Worm (Caenorhabditis elegans) whole organism, young adult: Measurements from ENCODE around the gene oac-58.

ENCODE experiments used
- F22D6.2 ChIP-seq: sonication (generic microtip); optimal IDR thresholded peaks from 2 replicates; lab custom pipeline; 2016; ENCODE audit warnings: mild to moderate bottlenecking, missing genetic modification characterization, missing compliant biosample characterization
- F23B12.7 ChIP-seq: sonication (generic microtip); optimal IDR thresholded peaks from 2 replicates; lab custom pipeline; 2017; ENCODE audit warnings: missing genetic modification characterization, mild to moderate bottlenecking, missing compliant biosample characterization, antibody characterized with exemption, moderate library complexity; ENCODE audit not compliant: insufficient read depth
- F33H1.4 ChIP-seq: fragments of 200-800 bp; sonication (Bioruptor generic); IDR thresholded peaks from 2 replicates; pipeline ENCODE4 v1.3.6; 2022; ENCODE audit warnings: missing genetic modification reagents, missing genetic modification characterization, missing compliant biosample characterization
- F39B2.1 ChIP-seq: fragments of 200-800 bp; sonication (Bioruptor generic); IDR thresholded peaks from 2 replicates; pipeline ENCODE4 v1.3.6; 2022; ENCODE audit warnings: missing genetic modification reagents, missing genetic modification characterization, missing compliant biosample characterization
- K11D2.4 ChIP-seq: fragments of 200-800 bp; sonication (Bioruptor generic); IDR thresholded peaks from 2 replicates; pipeline ENCODE4 v1.3.6; 2022; ENCODE audit warnings: missing genetic modification reagents, missing genetic modification characterization, missing compliant biosample characterization
- bed-1 ChIP-seq: fragments of 200-800 bp; sonication (Bioruptor generic); IDR thresholded peaks from 2 replicates; pipeline ENCODE4 v1.3.6; 2022; ENCODE audit warnings: missing genetic modification reagents, missing genetic modification characterization, missing compliant biosample characterization
- ccch-3 ChIP-seq: fragments of 200-800 bp; sonication (Bioruptor generic); optimal IDR thresholded peaks from 2 replicates; lab custom pipeline; 2018; ENCODE audit warnings: mild to moderate bottlenecking, missing genetic modification characterization, missing compliant biosample characterization
- cebp-2 ChIP-seq: fragments of 200-800 bp; sonication (Bioruptor generic); IDR thresholded peaks from 2 replicates; pipeline ENCODE4 v1.3.6; 2022; ENCODE audit warnings: missing genetic modification characterization, missing compliant biosample characterization
- ceh-91 ChIP-seq: fragments of 200-800 bp; sonication (Bioruptor generic); IDR thresholded peaks from 2 replicates; pipeline ENCODE4 v1.3.6; 2022; ENCODE audit warnings: missing genetic modification reagents, missing genetic modification characterization, missing compliant biosample characterization
- egrh-3 ChIP-seq: fragments of 200-800 bp; sonication (Bioruptor generic); IDR thresholded peaks from 2 replicates; pipeline ENCODE4 v1.3.6; 2022; ENCODE audit warnings: missing genetic modification reagents, missing genetic modification characterization, missing compliant biosample characterization
- fkh-3 ChIP-seq: sonication (generic microtip); optimal IDR thresholded peaks from 2 replicates; lab custom pipeline; 2016; ENCODE audit warnings: mild to moderate bottlenecking, missing genetic modification characterization, missing compliant biosample characterization
- gei-17 ChIP-seq: fragments of 200-800 bp; sonication (Bioruptor generic); optimal IDR thresholded peaks from 2 replicates; lab custom pipeline; 2018; ENCODE audit warnings: mild to moderate bottlenecking, missing genetic modification characterization, missing compliant biosample characterization
- hmg-1.2 ChIP-seq: fragments of 200-800 bp; sonication (Bioruptor generic); IDR thresholded peaks from 2 replicates; pipeline ENCODE4 v1.3.6; 2022; ENCODE audit warnings: missing genetic modification reagents, missing genetic modification characterization, missing compliant biosample characterization
- hsf-1 ChIP-seq: fragments of 200-800 bp; sonication (Bioruptor generic); IDR thresholded peaks from 2 replicates; pipeline ENCODE4 v1.3.6; 2022; ENCODE audit warnings: missing genetic modification reagents, missing genetic modification characterization, missing compliant biosample characterization
- madf-3 ChIP-seq: fragments of 200-800 bp; sonication (Bioruptor generic); IDR thresholded peaks from 2 replicates; pipeline ENCODE4 v1.3.6; 2022; ENCODE audit warnings: missing genetic modification reagents, missing genetic modification characterization, missing compliant biosample characterization
- madf-6 ChIP-seq: fragments of 200-800 bp; sonication (Bioruptor generic); IDR thresholded peaks from 2 replicates; pipeline ENCODE4 v1.3.6; 2022; ENCODE audit warnings: missing genetic modification reagents, missing genetic modification characterization, missing compliant biosample characterization
- madf-8 ChIP-seq: fragments of 200-800 bp; sonication (Bioruptor generic); conservative IDR thresholded peaks from 2 replicates; pipeline ENCODE4 v1.3.6; 2022; ENCODE audit warnings: missing genetic modification reagents, missing genetic modification characterization, missing compliant biosample characterization
- mes-4 ChIP-seq: sonication (generic microtip); optimal IDR thresholded peaks from 2 replicates; lab custom pipeline; 2016; ENCODE audit warnings: missing genotype, missing genetic modification characterization, missing compliant biosample characterization
- nfya-2 ChIP-seq: fragments of 200-800 bp; sonication (Bioruptor generic); IDR thresholded peaks from 2 replicates; pipeline ENCODE4 v1.3.6; 2022; ENCODE audit warnings: missing genetic modification reagents, missing genetic modification characterization, missing compliant biosample characterization
- nhr-120 ChIP-seq: fragments of 200-800 bp; sonication (Bioruptor generic); IDR thresholded peaks from 2 replicates; pipeline ENCODE4 v1.3.6; 2022; ENCODE audit warnings: missing genetic modification characterization, missing compliant biosample characterization
- pbrm-1 ChIP-seq: fragments of 200-800 bp; sonication (Bioruptor generic); IDR thresholded peaks from 2 replicates; pipeline ENCODE4 v1.3.6; 2022; ENCODE audit warnings: missing genetic modification reagents, missing genetic modification characterization, missing compliant biosample characterization
- sea-2 ChIP-seq: fragments of 200-800 bp; sonication (Bioruptor generic); IDR thresholded peaks from 2 replicates; pipeline ENCODE4 v1.3.6; 2022; ENCODE audit warnings: missing genetic modification characterization, missing compliant biosample characterization
- somi-1 ChIP-seq: fragments of 200-800 bp; sonication (Bioruptor generic); optimal IDR thresholded peaks from 2 replicates; lab custom pipeline; 2018; ENCODE audit warnings: mild to moderate bottlenecking, missing genetic modification characterization, missing compliant biosample characterization
- sptf-2 ChIP-seq: fragments of 200-800 bp; sonication (Bioruptor generic); optimal IDR thresholded peaks from 2 replicates; lab custom pipeline; 2018; ENCODE audit warnings: mild to moderate bottlenecking, missing genetic modification characterization, missing compliant biosample characterization
- tbp1 ChIP-seq: fragments of 200-800 bp; sonication (Bioruptor generic); optimal IDR thresholded peaks from 2 replicates; lab custom pipeline; 2018; ENCODE audit warnings: mild to moderate bottlenecking, missing genetic modification characterization, missing compliant biosample characterization
- tlf-1 ChIP-seq: fragments of 200-800 bp; sonication (Bioruptor generic); optimal IDR thresholded peaks from 2 replicates; lab custom pipeline; 2018; ENCODE audit warnings: mild to moderate bottlenecking, missing genetic modification characterization, missing compliant biosample characterization
- ztf-25 ChIP-seq: fragments of 200-800 bp; sonication (Bioruptor generic); IDR thresholded peaks from 2 replicates; pipeline ENCODE4 v1.3.6; 2022; ENCODE audit warnings: missing genetic modification reagents, missing genetic modification characterization, missing compliant biosample characterization
- ztf-26 ChIP-seq: sonication (generic microtip); optimal IDR thresholded peaks from 2 replicates; lab custom pipeline; 2017; ENCODE audit warnings: missing genetic modification characterization, missing compliant biosample characterization

The oac-58 gene

ce11 chrIV:12301161-12301560, 10.3 kb downstream of the oac-58 start, which contains the start of gene oac-59 (continued):
- TF ChIP-seq tlf-1 (GFP tag; lab: Kevin White, UChicago) (no peak), ztf-25 (GFP tag; lab: Robert Waterston, UW) (no peak)

- TF ChIP-seq egrh-3: peak; percentile 66; the same call in 1 of the 2 replicates
- TF ChIP-seq cebp-2: peak; percentile 74; the same call in 1 of the 2 replicates
Observed at ce11 chrIV:12294770-12295169, 16.7 kb downstream of the oac-58 start.

ce11 chrIV:12290744-12291143, 20.8 kb downstream of the oac-58 start, which contains the start of gene C42C1.8:
TSS of gene C42C1.8 (plus strand) at chrIV:12291044.
- TF ChIP-seq sea-2: no peak
- TF ChIP-seq madf-8 (GFP tag; lab: Robert Waterston, UW): no peak
- TF ChIP-seq madf-3 (GFP tag; lab: Robert Waterston, UW): no peak
- TF ChIP-seq fkh-3 (tag; lab: Kevin White, UChicago): no peak
- TF ChIP-seq bed-1 (GFP tag; lab: Robert Waterston, UW): no peak
- no peak for TF ChIP-seq mes-4
- no peak for TF ChIP-seq tbp1 (GFP tag; lab: Kevin White, UChicago)
- TF ChIP-seq pbrm-1 (GFP tag; lab: Robert Waterston, UW): no peak

ce11 chrIV:12289149-12289548, 22.3 kb downstream of the oac-58 start, which contains the start of gene C42C1.9:
TSS of gene C42C1.9 (plus strand) at chrIV:12289449.
- no peak for TF ChIP-seq ceh-91 (GFP tag; lab: Robert Waterston, UW)
- TF ChIP-seq F39B2.1 (GFP tag; lab: Robert Waterston, UW): no peak

- TF ChIP-seq ztf-26 (tag; lab: Kevin White, UChicago) (no peak), madf-6 (GFP tag; lab: Robert Waterston, UW) (no peak)
Observed at ce11 chrIV:12287628-12288027, 23.9 kb downstream of the oac-58 start, which contains the start of gene erl-1. TSS of gene erl-1 (plus strand) at chrIV:12287928.

ce11 chrIV:12282873-12283272, 28.6 kb downstream of the oac-58 start, which contains the start of gene hpo-12:
TSS of gene hpo-12 (plus strand) at chrIV:12283173.
- TF ChIP-seq ccch-3 (GFP tag; lab: Kevin White, UChicago) (no peak), cebp-2 (no peak), fkh-3 (tag; lab: Kevin White, UChicago) (no peak), madf-3 (GFP tag; lab: Robert Waterston, UW) (no peak), hmg-1.2 (GFP tag; lab: Robert Waterston, UW) (no peak), F23B12.7 (no peak), nfya-2 (GFP tag; lab: Robert Waterston, UW) (no peak), F22D6.2 (tag; lab: Kevin White, UChicago) (no peak), K11D2.4 (GFP tag; lab: Robert Waterston, UW) (no peak), nhr-120 (GFP tag; lab: Robert Waterston, UW) (no peak), gei-17 (no peak), somi-1 (no peak), hsf-1 (GFP tag; lab: Robert Waterston, UW) (no peak)

ce11 chrIV:12282157-12282789, 29.2 kb downstream of the oac-58 start, which contains the start of the genes C42C1.12 and C42C1.19:
TSS of gene C42C1.12 (minus strand) at chrIV:12282207.
TSS of gene C42C1.19 (plus strand) at chrIV:12282739.
- TF ChIP-seq F33H1.4 (GFP tag; lab: Robert Waterston, UW): 0 out of 2 replicates have a peak, but pooled peaks have one; percentile 24
- TF ChIP-seq sptf-2 (GFP tag; lab: Kevin White, UChicago): no peak
- TF ChIP-seq, all 124 proteins: peak for 1
